Fruit fly (Drosophila melanogaster): ENCODE measurements around the gene Btnd.

The Btnd gene

DNA sequence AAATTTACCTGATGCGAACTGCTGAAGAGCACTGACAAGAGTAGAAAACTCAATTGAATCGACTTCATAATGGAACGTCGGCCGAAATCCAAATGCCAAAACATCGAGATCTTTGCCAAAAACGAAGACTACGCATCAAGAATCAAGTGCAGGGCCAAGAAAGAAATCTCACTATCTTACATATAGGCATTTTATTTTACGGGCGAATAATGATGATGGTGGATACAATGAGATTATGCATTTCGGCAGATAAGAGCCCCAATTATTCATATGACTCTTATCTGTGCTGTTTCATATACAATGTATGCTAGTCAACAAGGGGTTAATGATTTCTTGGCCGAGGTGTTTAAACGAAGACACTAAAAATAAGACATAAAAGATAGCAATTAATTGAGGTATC lies at the start of gene Btnd:
Gene Btnd, minus strand, starts transcription at position 101 of the 400 bp plus-strand sequence.
- TF ChIP-seq Ets98B (GFP tag; IDR thresholded peaks at IDR 0.05) (no peak), CG8301 (tag; optimal IDR thresholded peaks at IDR 0.05) (no peak), CG17806 (tag; optimal IDR thresholded peaks at IDR 0.05) (no peak), Snoo (tag; optimal IDR thresholded peaks at IDR 0.05) (no peak), CG15710 (tag; optimal IDR thresholded peaks at IDR 0.05) (no peak), CG13204 (GFP tag; optimal IDR thresholded peaks at IDR 0.05) (no peak), CG10348 (GFP tag; IDR thresholded peaks at IDR 0.05) (no peak), CG9948 (tag; optimal IDR thresholded peaks at IDR 0.05) (no peak), CG32121 (GFP tag; IDR thresholded peaks at IDR 0.05) (no peak), CG14655 (GFP tag; optimal IDR thresholded peaks at IDR 0.05) (no peak), rn (GFP tag; IDR thresholded peaks at IDR 0.05) (no peak), CG12605 (GFP tag; IDR thresholded peaks at IDR 0.05) (no peak), EcR (GFP tag; optimal IDR thresholded peaks at IDR 0.05) (no peak)

DNA sequence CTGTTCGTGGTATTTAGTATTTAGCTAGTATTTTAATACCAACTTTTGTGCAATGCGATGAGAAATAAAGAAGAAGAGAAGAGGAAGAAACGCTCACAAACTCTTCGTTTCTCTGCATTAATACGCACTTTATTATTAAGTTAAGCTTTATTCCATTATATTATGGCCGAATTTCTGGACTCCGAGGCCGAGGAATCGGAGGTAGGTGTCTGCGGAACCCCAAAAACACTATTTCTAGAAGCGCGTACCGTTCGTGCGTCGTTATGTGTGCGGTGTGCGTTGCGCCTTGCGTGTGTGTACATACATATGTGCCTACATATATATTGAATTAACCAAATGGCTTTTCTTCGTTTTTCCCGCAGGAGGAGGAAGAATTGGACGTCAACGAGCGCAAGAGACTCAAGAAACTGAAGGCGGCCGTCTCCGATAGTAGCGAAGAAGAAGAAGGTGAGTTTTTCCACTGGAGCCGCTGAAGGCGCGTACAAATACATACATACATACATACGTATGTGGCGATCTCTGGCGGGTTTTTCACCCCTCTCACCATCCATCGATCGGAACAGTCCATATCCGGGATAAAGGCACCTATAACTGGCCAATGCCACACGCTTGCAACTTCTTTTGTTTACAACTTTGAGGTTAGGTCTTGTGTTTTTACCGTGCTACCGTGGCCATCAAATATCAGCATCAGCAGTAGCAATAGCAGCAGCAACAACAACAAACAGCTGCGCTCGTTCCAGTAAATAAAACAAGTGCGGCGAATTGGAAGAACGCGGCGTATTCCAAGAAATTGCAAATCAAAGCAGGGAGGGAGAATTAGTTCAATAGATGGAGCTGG lies 48.8 kb upstream of the Btnd start, which contains the start of gene Spt6:
Gene Spt6, plus strand, starts transcription at position 53 of the 838 bp plus-strand sequence.
- TF ChIP-seq CG14655 (GFP tag; optimal IDR thresholded peaks at IDR 0.05) (no peak), CG10348 (GFP tag; IDR thresholded peaks at IDR 0.05) (no peak), EcR (GFP tag; optimal IDR thresholded peaks at IDR 0.05) (peak; percentile 9)

DNA sequence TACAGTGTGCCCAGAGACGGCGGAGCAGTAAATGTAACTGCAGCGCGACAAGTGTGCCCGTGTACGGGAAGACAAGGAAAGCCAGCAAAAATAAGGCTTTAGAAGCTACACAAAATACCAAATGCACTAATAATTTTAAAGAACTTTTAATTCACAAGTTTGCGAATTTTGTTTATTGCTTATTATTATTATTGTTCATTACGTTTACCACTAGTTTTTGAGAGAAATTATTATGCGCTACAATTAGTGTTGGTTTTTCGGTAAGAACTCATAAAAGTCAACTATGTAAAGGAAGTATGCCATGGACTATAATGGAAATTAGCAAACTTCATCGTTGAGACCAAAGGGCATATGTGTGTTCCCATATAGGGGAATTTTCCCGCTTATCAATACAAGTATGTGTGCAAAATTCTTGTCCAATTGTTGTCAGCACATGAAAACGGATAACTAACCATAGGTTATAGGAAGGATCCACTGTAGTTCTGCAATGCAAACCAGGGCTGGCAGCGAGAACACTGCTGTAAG lies 48.1 kb upstream of the Btnd start, which contains the start of gene schlank:
Gene schlank, minus strand, starts transcription at position 42 of the 525 bp plus-strand sequence.
- TF ChIP-seq CG4496 (GFP tag; IDR thresholded peaks at IDR 0.05), result peak; percentile 82
- TF ChIP-seq EcR (GFP tag; optimal IDR thresholded peaks at IDR 0.05), result no peak
- no peak for TF ChIP-seq gl (tag; optimal IDR thresholded peaks at IDR 0.05)
- peak; percentile 28 for TF ChIP-seq CG34367 (tag; optimal IDR thresholded peaks at IDR 0.05)
- TF ChIP-seq Pif1B (GFP tag; optimal IDR thresholded peaks at IDR 0.05), result no peak
- peak; percentile 65 for TF ChIP-seq Ets98B (GFP tag; IDR thresholded peaks at IDR 0.05)
- TF ChIP-seq CG10348 (GFP tag; IDR thresholded peaks at IDR 0.05), result no peak
- peak; percentile 74; the same call in 2 of the 3 replicates for TF ChIP-seq fd96Ca (GFP tag; IDR thresholded peaks at IDR 0.05)
- TF ChIP-seq CG12605 (GFP tag; IDR thresholded peaks at IDR 0.05), result no peak
- TF ChIP-seq Pif1A (GFP tag; optimal IDR thresholded peaks at IDR 0.05), result no peak
- peak; percentile 64 for TF ChIP-seq CG32121 (GFP tag; IDR thresholded peaks at IDR 0.05)
- TF ChIP-seq CG14655 (GFP tag; optimal IDR thresholded peaks at IDR 0.05), result no peak
- TF ChIP-seq CG8159 (tag; optimal IDR thresholded peaks at IDR 0.05), result peak; percentile 63
- peak; percentile 28 for TF ChIP-seq CG17806 (tag; optimal IDR thresholded peaks at IDR 0.05)
- TF ChIP-seq CG15710 (tag; optimal IDR thresholded peaks at IDR 0.05), result peak; percentile 43
- peak; percentile 39 for TF ChIP-seq CG8301 (tag; optimal IDR thresholded peaks at IDR 0.05)
- TF ChIP-seq D1 (tag; optimal IDR thresholded peaks at IDR 0.05), result no peak
- 0 out of 2 replicates have a peak, but pooled peaks have one; percentile 31 for TF ChIP-seq rn (GFP tag; IDR thresholded peaks at IDR 0.05)
- TF ChIP-seq CG9948 (tag; optimal IDR thresholded peaks at IDR 0.05), result peak; percentile 8
- TF ChIP-seq Snoo (tag; optimal IDR thresholded peaks at IDR 0.05), result peak; percentile 7

DNA sequence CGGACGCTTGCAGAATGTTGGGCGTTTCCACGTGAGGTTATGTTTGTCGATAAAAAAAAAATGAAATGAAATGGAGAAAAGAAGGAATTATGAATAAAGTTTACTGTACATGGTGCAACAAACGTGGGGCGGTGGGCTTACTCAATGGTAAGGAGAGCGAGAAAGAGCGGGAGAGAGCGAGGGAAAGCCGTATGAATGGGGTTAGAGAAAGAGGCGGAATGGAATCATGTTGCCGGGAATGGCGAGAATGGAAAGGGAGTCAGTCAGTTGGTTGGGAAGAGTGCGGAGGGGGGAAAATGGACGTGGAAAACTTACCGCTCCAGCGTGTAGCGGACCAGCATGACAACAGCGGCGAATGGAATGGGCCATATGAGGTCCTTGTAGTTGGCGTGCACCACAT lies 47.0 kb upstream of the Btnd start:
- TF ChIP-seq CG14655 (GFP tag; optimal IDR thresholded peaks at IDR 0.05), result no peak
- TF ChIP-seq CG12605 (GFP tag; IDR thresholded peaks at IDR 0.05), result no peak
- TF ChIP-seq CG4496 (GFP tag; IDR thresholded peaks at IDR 0.05), result peak; percentile 31; the same call in 1 of the 3 replicates

DNA sequence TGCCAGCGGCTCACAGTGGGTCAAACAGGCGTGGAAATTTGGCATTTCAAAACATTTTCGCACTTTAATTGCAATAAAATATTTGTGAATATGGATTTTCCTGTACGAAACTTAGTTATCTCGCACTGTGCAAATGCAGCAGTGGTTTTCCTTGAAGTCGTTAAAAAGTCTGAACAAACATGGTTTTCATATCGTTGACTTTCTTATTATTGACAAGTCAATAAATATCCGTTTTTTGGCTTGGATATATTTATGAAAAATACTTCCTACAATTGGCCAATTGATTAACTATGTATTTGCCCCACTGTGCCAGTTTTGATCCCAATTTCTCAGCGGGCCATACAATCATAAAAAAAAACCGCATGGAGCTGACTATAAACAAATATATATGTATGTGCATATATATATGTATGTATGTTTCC lies 46.3 kb upstream of the Btnd start:
- TF ChIP-seq D1 (tag; optimal IDR thresholded peaks at IDR 0.05) (no peak), gl (tag; optimal IDR thresholded peaks at IDR 0.05) (peak; percentile 59), CG4496 (GFP tag; IDR thresholded peaks at IDR 0.05) (peak; percentile 92), CG17806 (tag; optimal IDR thresholded peaks at IDR 0.05) (peak; percentile 84), fd96Ca (GFP tag; IDR thresholded peaks at IDR 0.05) (peak; percentile 96), EcR (GFP tag; optimal IDR thresholded peaks at IDR 0.05) (no peak), CG13204 (GFP tag; optimal IDR thresholded peaks at IDR 0.05) (peak; percentile 52), CG12605 (GFP tag; IDR thresholded peaks at IDR 0.05) (peak; percentile 85), Snoo (tag; optimal IDR thresholded peaks at IDR 0.05) (peak; percentile 85), rn (GFP tag; IDR thresholded peaks at IDR 0.05) (peak; percentile 75; the same call in 1 of the 2 replicates), Pif1B (GFP tag; optimal IDR thresholded peaks at IDR 0.05) (peak; percentile 91), Ets98B (GFP tag; IDR thresholded peaks at IDR 0.05) (peak; percentile 88), CG8159 (tag; optimal IDR thresholded peaks at IDR 0.05) (peak; percentile 88), CG10348 (GFP tag; IDR thresholded peaks at IDR 0.05) (peak; percentile 82), CG14655 (GFP tag; optimal IDR thresholded peaks at IDR 0.05) (peak; percentile 93), CG8301 (tag; optimal IDR thresholded peaks at IDR 0.05) (peak; percentile 89), Pif1A (GFP tag; optimal IDR thresholded peaks at IDR 0.05) (peak; percentile 96), CG15710 (tag; optimal IDR thresholded peaks at IDR 0.05) (peak; percentile 86), CG32121 (GFP tag; IDR thresholded peaks at IDR 0.05) (peak; percentile 95), CG9948 (tag; optimal IDR thresholded peaks at IDR 0.05) (peak; percentile 89), CG34367 (tag; optimal IDR thresholded peaks at IDR 0.05) (peak; percentile 84)

DNA sequence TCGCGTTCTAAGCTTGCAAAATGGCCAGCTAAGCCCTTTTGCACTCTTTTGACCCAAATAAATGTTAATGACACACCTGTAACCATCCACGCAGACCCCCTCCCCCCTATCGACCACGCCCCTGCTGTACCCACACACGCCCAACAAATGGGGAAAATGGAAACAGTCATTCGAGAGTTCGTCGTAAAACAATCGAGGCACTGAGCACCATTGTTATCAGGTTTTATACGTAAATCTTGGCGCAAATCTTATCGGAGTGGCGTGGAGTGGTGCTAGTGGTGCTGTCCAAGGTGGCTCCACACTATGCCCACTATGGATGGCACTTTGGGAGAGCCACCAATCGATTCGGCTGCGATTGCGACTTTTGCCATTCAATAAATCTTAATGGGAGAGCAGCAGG lies 45.3 kb upstream of the Btnd start:
- TF ChIP-seq CG14655 (GFP tag; optimal IDR thresholded peaks at IDR 0.05) (no peak), EcR (GFP tag; optimal IDR thresholded peaks at IDR 0.05) (no peak), CG13204 (GFP tag; optimal IDR thresholded peaks at IDR 0.05) (no peak), CG9948 (tag; optimal IDR thresholded peaks at IDR 0.05) (no peak), CG17806 (tag; optimal IDR thresholded peaks at IDR 0.05) (no peak), CG8159 (tag; optimal IDR thresholded peaks at IDR 0.05) (no peak), D1 (tag; optimal IDR thresholded peaks at IDR 0.05) (no peak), Ets98B (GFP tag; IDR thresholded peaks at IDR 0.05) (no peak), Pif1B (GFP tag; optimal IDR thresholded peaks at IDR 0.05) (no peak), Pif1A (GFP tag; optimal IDR thresholded peaks at IDR 0.05) (no peak), gl (tag; optimal IDR thresholded peaks at IDR 0.05) (no peak), Snoo (tag; optimal IDR thresholded peaks at IDR 0.05) (no peak), CG8301 (tag; optimal IDR thresholded peaks at IDR 0.05) (no peak), CG15710 (tag; optimal IDR thresholded peaks at IDR 0.05) (no peak), CG32121 (GFP tag; IDR thresholded peaks at IDR 0.05) (no peak), CG34367 (tag; optimal IDR thresholded peaks at IDR 0.05) (no peak)

All from whole organism, pupa.